Fruit fly (Drosophila melanogaster) whole organism, embryonic: ENCODE measurements around the gene CG14043.

Experiments
- Atf-2 ChIP-seq: fragments of 200-800 bp; sonication (Bioruptor generic); optimal IDR thresholded peaks from 2 replicates; lab custom pipeline; 2016; ENCODE audit warnings: missing biosample characterization, missing genetic modification characterization
- CG10274 ChIP-seq: fragments of 200-800 bp; sonication (Bioruptor generic); optimal IDR thresholded peaks from 3 replicates; lab custom pipeline; 2017; ENCODE audit warnings: missing biosample characterization, mild to moderate bottlenecking, missing genetic modification characterization
- CG10431 ChIP-seq: fragments of 200-800 bp; sonication (Bioruptor generic); optimal IDR thresholded peaks from 3 replicates; lab custom pipeline; 2018; ENCODE audit warnings: missing biosample characterization, mild to moderate bottlenecking, missing genetic modification characterization
- CG10959 ChIP-seq: fragments of 200-800 bp; sonication (Bioruptor generic); IDR thresholded peaks from 2 replicates; pipeline ENCODE4 v1.3.6; 2022; ENCODE audit warnings: missing biosample characterization, missing genetic modification characterization
- CG11696 ChIP-seq: fragments of 200-800 bp; sonication (Bioruptor generic); IDR thresholded peaks from 2 replicates; pipeline ENCODE4 v1.3.6; 2022; ENCODE audit warnings: missing biosample characterization, missing genetic modification characterization
- CG12219 ChIP-seq: fragments of 200-800 bp; sonication (Bioruptor generic); optimal IDR thresholded peaks from 3 replicates; lab custom pipeline; 2018; ENCODE audit warnings: missing biosample characterization, mild to moderate bottlenecking, missing genetic modification characterization
- CG13287 ChIP-seq: fragments of 200-800 bp; sonication (Bioruptor generic); IDR thresholded peaks from 2 replicates; pipeline ENCODE4 v1.3.6; 2022; ENCODE audit warnings: missing biosample characterization, missing genetic modification characterization; ENCODE audit not compliant: partially characterized antibody
- CG14860 ChIP-seq: fragments of 200-800 bp; sonication (Bioruptor generic); IDR thresholded peaks from 3 replicates; pipeline ENCODE4 v1.3.6; 2022; ENCODE audit warnings: missing biosample characterization, missing genetic modification characterization; ENCODE audit not compliant: partially characterized antibody
- CG17912 ChIP-seq: fragments of 200-800 bp; sonication (Bioruptor generic); optimal IDR thresholded peaks from 2 replicates; lab custom pipeline; 2018; ENCODE audit warnings: missing biosample characterization, mild to moderate bottlenecking, missing genetic modification characterization
- CG18262 ChIP-seq: fragments of 200-800 bp; optimal IDR thresholded peaks from 3 replicates; lab custom pipeline; 2019; ENCODE audit warnings: missing biosample characterization, mild to moderate bottlenecking, missing genetic modification characterization, moderate library complexity
- CG18764 ChIP-seq: fragments of 200-800 bp; sonication (Bioruptor generic); optimal IDR thresholded peaks from 3 replicates; lab custom pipeline; 2016; ENCODE audit warnings: missing biosample characterization, missing genetic modification characterization
- CG32532 ChIP-seq: fragments of 200-800 bp; sonication (Bioruptor generic); IDR thresholded peaks from 2 replicates; pipeline ENCODE4 v1.3.6; 2022; ENCODE audit warnings: missing biosample characterization, missing genetic modification characterization
- CG34224 ChIP-seq: fragments of 200-800 bp; sonication (Bioruptor generic); IDR thresholded peaks from 3 replicates; pipeline ENCODE4 v1.3.6; 2022; ENCODE audit warnings: missing biosample characterization, missing genetic modification characterization; ENCODE audit not compliant: partially characterized antibody
- CG42726 ChIP-seq: fragments of 200-800 bp; sonication (Bioruptor generic); IDR thresholded peaks from 2 replicates; pipeline ENCODE4 v1.3.6; 2022; ENCODE audit warnings: missing biosample characterization, missing genetic modification characterization; ENCODE audit not compliant: partially characterized antibody
- CG43689 ChIP-seq: fragments of 200-800 bp; sonication (Bioruptor generic); IDR thresholded peaks from 2 replicates; pipeline ENCODE4 v1.3.6; 2022; ENCODE audit warnings: missing biosample characterization, missing genetic modification characterization
- CG4617 ChIP-seq: fragments of 200-800 bp; sonication (Bioruptor generic); optimal IDR thresholded peaks from 3 replicates; lab custom pipeline; 2016; ENCODE audit warnings: missing biosample characterization, missing genetic modification characterization, borderline replicate concordance
- CG6689 ChIP-seq: fragments of 200-800 bp; sonication (Bioruptor generic); IDR thresholded peaks from 2 replicates; pipeline ENCODE4 v1.3.6; 2022; ENCODE audit warnings: missing biosample characterization, missing genetic modification characterization
- CG6765 ChIP-seq: fragments of 200-800 bp; sonication (Bioruptor generic); optimal IDR thresholded peaks from 3 replicates; lab custom pipeline; 2017; ENCODE audit warnings: missing biosample characterization, mild to moderate bottlenecking, missing genetic modification characterization
- CG6813 ChIP-seq: fragments of 200-800 bp; sonication (Bioruptor generic); optimal IDR thresholded peaks from 2 replicates; lab custom pipeline; 2017; ENCODE audit warnings: missing biosample characterization, missing genetic modification characterization, mild to moderate bottlenecking, moderate library complexity, missing genetic modification reagents
- CG7271 ChIP-seq: fragments of 200-800 bp; sonication (Bioruptor generic); optimal IDR thresholded peaks from 2 replicates; lab custom pipeline; 2018; ENCODE audit warnings: missing biosample characterization, mild to moderate bottlenecking, missing genetic modification characterization, moderate library complexity
- CG7357 ChIP-seq: fragments of 200-800 bp; sonication (Bioruptor generic); IDR thresholded peaks from 3 replicates; pipeline ENCODE4 v1.3.6; 2022; ENCODE audit warnings: missing biosample characterization, missing genetic modification characterization
- CG7556 ChIP-seq: fragments of 200-800 bp; sonication (Bioruptor generic); optimal IDR thresholded peaks from 2 replicates; lab custom pipeline; 2017; ENCODE audit warnings: missing biosample characterization, mild to moderate bottlenecking, missing genetic modification characterization
- CG8290 ChIP-seq, 3 experiments: fragments of 200-800 bp; sonication (Bioruptor generic); optimal IDR thresholded peaks; 2 replicates each; lab custom pipeline; 2016 to 2019; ENCODE audit warnings: missing biosample characterization in 3 of 3, missing genetic modification characterization in 3 of 3, mild to moderate bottlenecking in 2 of 3, moderate library complexity in 1 of 3
- CkIIα-i1 ChIP-seq: fragments of 200-800 bp; sonication (Bioruptor generic); IDR thresholded peaks from 2 replicates; pipeline ENCODE4 v1.3.6; 2022; ENCODE audit warnings: missing biosample characterization, missing genetic modification characterization
- Drgx ChIP-seq: fragments of 200-800 bp; sonication (Bioruptor generic); IDR thresholded peaks from 2 replicates; pipeline ENCODE4 v1.3.6; 2022; ENCODE audit warnings: missing biosample characterization, missing genetic modification characterization
- HLH4C ChIP-seq: fragments of 200-800 bp; sonication (Bioruptor generic); IDR thresholded peaks from 3 replicates; pipeline ENCODE4 v1.3.6; 2022; ENCODE audit warnings: missing biosample characterization, missing genetic modification characterization; ENCODE audit not compliant: partially characterized antibody
- Jarid2 ChIP-seq: fragments of 200-800 bp; sonication (Bioruptor generic); optimal IDR thresholded peaks from 3 replicates; lab custom pipeline; 2017; ENCODE audit warnings: mild to moderate bottlenecking, missing biosample characterization, missing genetic modification reagents, missing genetic modification characterization
- Meics ChIP-seq: fragments of 200-800 bp; sonication (Bioruptor generic); optimal IDR thresholded peaks from 2 replicates; lab custom pipeline; 2017; ENCODE audit warnings: missing biosample characterization, mild to moderate bottlenecking, missing genetic modification characterization
- NC2β ChIP-seq: fragments of 200-800 bp; sonication (Bioruptor generic); optimal IDR thresholded peaks from 2 replicates; lab custom pipeline; 2016; ENCODE audit warnings: missing biosample characterization, missing genetic modification characterization
- Poxn ChIP-seq: fragments of 200-800 bp; sonication (Bioruptor generic); IDR thresholded peaks from 2 replicates; pipeline ENCODE4 v1.3.6; 2022; ENCODE audit warnings: missing biosample characterization, missing genetic modification characterization
- Sry-δ ChIP-seq: fragments of 200-800 bp; sonication (Bioruptor generic); optimal IDR thresholded peaks from 2 replicates; lab custom pipeline; 2016; ENCODE audit warnings: missing biosample characterization, missing genetic modification characterization
- YL-1 ChIP-seq: fragments of 200-800 bp; sonication (Bioruptor generic); optimal IDR thresholded peaks from 3 replicates; lab custom pipeline; 2017; ENCODE audit warnings: missing biosample characterization, mild to moderate bottlenecking, missing genetic modification characterization
- crc ChIP-seq: fragments of 200-800 bp; sonication (Bioruptor generic); optimal IDR thresholded peaks from 2 replicates; lab custom pipeline; 2016; ENCODE audit warnings: missing biosample characterization, missing genetic modification characterization
- crp ChIP-seq, 2 experiments: fragments of 200-800 bp; sonication (Bioruptor generic); optimal IDR thresholded peaks; 2 replicates in 1 of 2; 3 replicates in 1 of 2; lab custom pipeline; 2017; ENCODE audit warnings: missing biosample characterization in 2 of 2, missing genetic modification characterization in 2 of 2, mild to moderate bottlenecking in 1 of 2, moderate library complexity in 1 of 2
- dpn ChIP-seq, 2 experiments: fragments of 200-800 bp; sonication (Bioruptor generic); optimal IDR thresholded peaks; 3 replicates each; lab custom pipeline; 2016; ENCODE audit warnings: missing biosample characterization in 2 of 2, missing genetic modification characterization in 2 of 2
- ewg ChIP-seq: fragments of 200-800 bp; sonication (Bioruptor generic); optimal IDR thresholded peaks from 3 replicates; lab custom pipeline; 2017; ENCODE audit warnings: mild to moderate bottlenecking, missing biosample characterization, missing genetic modification reagents, missing genetic modification characterization
- lilli ChIP-seq: fragments of 200-800 bp; sonication (Bioruptor generic); optimal IDR thresholded peaks from 3 replicates; lab custom pipeline; 2016; ENCODE audit warnings: missing biosample characterization, missing genetic modification characterization
- lmd ChIP-seq: fragments of 200-800 bp; sonication (Bioruptor generic); IDR thresholded peaks from 2 replicates; pipeline ENCODE4 v1.3.6; 2022; ENCODE audit warnings: missing biosample characterization, missing genetic modification characterization
- lov ChIP-seq, 2 experiments: fragments of 200-800 bp in 1 of 2; fragments of >200 bp in 1 of 2; sonication (Bioruptor generic) in 1 of 2; IDR thresholded peaks in 1 of 2; optimal IDR thresholded peaks in 1 of 2; 2 replicates in 1 of 2; 3 replicates in 1 of 2; pipeline versions ENCODE4 v1.3.6 to Lab custom; 2017 to 2022; ENCODE audit warnings: missing biosample characterization in 1 of 2, missing genetic modification characterization in 1 of 2
- nom ChIP-seq: fragments of 200-800 bp; sonication (Bioruptor generic); optimal IDR thresholded peaks from 2 replicates; lab custom pipeline; 2017; ENCODE audit warnings: missing biosample characterization, missing genetic modification characterization, mild to moderate bottlenecking, moderate library complexity, missing genetic modification reagents
- odd ChIP-seq: fragments of 200-800 bp; sonication (Bioruptor generic); optimal IDR thresholded peaks from 2 replicates; lab custom pipeline; 2017; ENCODE audit warnings: missing biosample characterization, mild to moderate bottlenecking, missing genetic modification characterization
- pan ChIP-seq, 4 experiments: fragments of >200 bp in 3 of 4; fragments of 200-800 bp in 1 of 4; sonication (Bioruptor generic) in 1 of 4; optimal IDR thresholded peaks in 3 of 4; IDR thresholded peaks in 1 of 4; 2 replicates each; pipeline versions ENCODE4 v1.3.6 to Lab custom; 2017 to 2022; ENCODE audit warnings: missing biosample characterization in 2 of 4, missing genetic modification characterization in 2 of 4, mixed read lengths in 1 of 4
- phol ChIP-seq: fragments of 200-800 bp; sonication (Bioruptor generic); optimal IDR thresholded peaks from 3 replicates; lab custom pipeline; 2018; ENCODE audit warnings: missing biosample characterization, mild to moderate bottlenecking, missing genetic modification characterization, moderate library complexity
- pnt ChIP-seq: fragments of 200-800 bp; sonication (Bioruptor generic); optimal IDR thresholded peaks from 3 replicates; lab custom pipeline; 2016; ENCODE audit warnings: missing biosample characterization, missing genetic modification characterization
- rib ChIP-seq: fragments of 200-800 bp; sonication (Bioruptor generic); IDR thresholded peaks from 2 replicates; pipeline ENCODE4 v1.3.6; 2022; ENCODE audit warnings: missing biosample characterization, missing genetic modification characterization
- salm ChIP-seq: fragments of 200-800 bp; sonication (Bioruptor generic); optimal IDR thresholded peaks from 2 replicates; lab custom pipeline; 2018; ENCODE audit warnings: missing biosample characterization, mild to moderate bottlenecking, missing genetic modification characterization
- sr ChIP-seq: fragments of 200-800 bp; sonication (Bioruptor generic); IDR thresholded peaks from 3 replicates; pipeline ENCODE4 v1.3.6; 2022; ENCODE audit warnings: missing biosample characterization, missing genetic modification characterization
- stc ChIP-seq: fragments of 200-800 bp; sonication (Bioruptor generic); IDR thresholded peaks from 2 replicates; pipeline ENCODE4 v1.3.6; 2022; ENCODE audit warnings: missing biosample characterization, missing genetic modification characterization
- yki ChIP-seq: fragments of >200 bp; optimal IDR thresholded peaks from 3 replicates; lab custom pipeline; 2018

Gene CG14043

dm6 chr2L:4936325-4936869, 35.1 kb upstream of the CG14043 start, which contains the start of gene hoe2 (continued):
- TF ChIP-seq CG6689 (no peak), CG17912 (GFP tag; lab: Kevin White, UChicago) (no peak), CG8290 (GFP tag; optimal IDR thresholded peaks at IDR 0.05; lab: Kevin White, UChicago) (no peak), CG8290 (tag; optimal IDR thresholded peaks at IDR 0.05; lab: Kevin White, UChicago) (no peak), Poxn (GFP tag; lab: Robert Waterston, UW) (no peak), YL-1 (GFP tag; lab: Kevin White, UChicago) (no peak), CG10431 (GFP tag; lab: Kevin White, UChicago) (no peak), CG10274 (no peak), CG10959 (GFP tag; lab: Robert Waterston, UW) (no peak), yki (no peak), CG6813 (GFP tag; lab: Kevin White, UChicago) (peak; percentile 15), dpn (GFP tag; optimal IDR thresholded peaks at IDR 0.05; lab: Kevin White, UChicago) (no peak), CG12219 (GFP tag; lab: Kevin White, UChicago) (no peak), CG6765 (no peak), CG18764 (GFP tag; lab: Kevin White, UChicago) (no peak), CG4617 (no peak), crc (GFP tag; lab: Kevin White, UChicago) (no peak), lmd (no peak), stc (GFP tag; lab: Robert Waterston, UW) (no peak), rib (GFP tag; lab: Robert Waterston, UW) (no peak), HLH4C (GFP tag; lab: Robert Waterston, UW) (no peak), CG32532 (GFP tag; lab: Robert Waterston, UW) (peak; percentile 41; the same call in 1 of the 2 replicates), lov (optimal IDR thresholded peaks at IDR 0.05; lab: Kevin White, UChicago) (no peak), lov (GFP tag; IDR thresholded peaks at IDR 0.05; lab: Robert Waterston, UW) (no peak), CG7271 (tag; lab: Kevin White, UChicago) (no peak), CG34224 (GFP tag; lab: Robert Waterston, UW) (0 out of 3 replicates have a peak, but pooled peaks have one; percentile 9), lilli (GFP tag; lab: Kevin White, UChicago) (no peak), Drgx (0 out of 2 replicates have a peak, but pooled peaks have one; percentile 16), ewg (GFP tag; lab: Kevin White, UChicago) (peak; percentile 57), phol (tag; lab: Kevin White, UChicago) (no peak), CG13287 (no peak), CG11696 (GFP tag; lab: Robert Waterston, UW) (no peak), salm (tag; lab: Kevin White, UChicago) (no peak), pnt (GFP tag; lab: Kevin White, UChicago) (no peak), Meics (GFP tag; lab: Kevin White, UChicago) (peak; percentile 4), Sry-δ (GFP tag; lab: Kevin White, UChicago) (no peak), NC2β (GFP tag; lab: Kevin White, UChicago) (no peak), pan (optimal IDR thresholded peaks at IDR 0.05; lab: Kevin White, UChicago) (no peak), pan (GFP tag; optimal IDR thresholded peaks at IDR 0.05 in 1 of 2, IDR thresholded peaks at IDR 0.05 in 1 of 2) (no peak), CkIIα-i1 (GFP tag; lab: Robert Waterston, UW) (no peak), CG18262 (no peak), Jarid2 (GFP tag; lab: Kevin White, UChicago) (peak; percentile 23), odd (GFP tag; lab: Kevin White, UChicago) (no peak), CG42726 (GFP tag; lab: Robert Waterston, UW) (no peak), Atf-2 (no peak), CG14860 (no peak), CG7556 (GFP tag; lab: Kevin White, UChicago) (no peak), crp (GFP tag; optimal IDR thresholded peaks at IDR 0.05; lab: Kevin White, UChicago) (no peak), sr (GFP tag; lab: Robert Waterston, UW) (no peak), CG7357 (GFP tag; lab: Robert Waterston, UW) (no peak), nom (GFP tag; lab: Kevin White, UChicago) (no peak), CG43689 (no peak)
